Fruit fly (Drosophila melanogaster) whole organism, pupa: ENCODE measurements around the gene CG42724.

Experiments used
- CG10348 ChIP-seq: fragments of 200-800 bp; sonication (Bioruptor generic); IDR thresholded peaks from 2 replicates; pipeline ENCODE4 v1.3.6; 2022; ENCODE audit warnings: missing biosample characterization, missing genetic modification characterization
- CG12605 ChIP-seq: fragments of 200-800 bp; sonication (Bioruptor generic); IDR thresholded peaks from 2 replicates; pipeline ENCODE4 v1.3.6; 2022; ENCODE audit warnings: missing biosample characterization, missing genetic modification characterization
- CG13204 ChIP-seq: fragments of 200-800 bp; sonication (Bioruptor generic); optimal IDR thresholded peaks from 2 replicates; lab custom pipeline; 2018; ENCODE audit warnings: missing biosample characterization, mild to moderate bottlenecking, missing genetic modification characterization, moderate library complexity
- CG14655 ChIP-seq: fragments of 200-800 bp; sonication (Bioruptor generic); optimal IDR thresholded peaks from 3 replicates; lab custom pipeline; 2017; ENCODE audit warnings: mild to moderate bottlenecking, missing biosample characterization, missing genetic modification reagents, missing genetic modification characterization
- CG15710 ChIP-seq: fragments of 200-800 bp; sonication (Bioruptor generic); optimal IDR thresholded peaks from 2 replicates; lab custom pipeline; 2018; ENCODE audit warnings: missing biosample characterization, mild to moderate bottlenecking, missing genetic modification characterization, moderate library complexity
- CG17806 ChIP-seq: fragments of 200-800 bp; sonication (Bioruptor generic); optimal IDR thresholded peaks from 2 replicates; lab custom pipeline; 2018; ENCODE audit warnings: missing biosample characterization, mild to moderate bottlenecking, missing genetic modification characterization, moderate library complexity
- CG32121 ChIP-seq: fragments of 200-800 bp; sonication (Bioruptor generic); IDR thresholded peaks from 2 replicates; pipeline ENCODE4 v1.3.6; 2022; ENCODE audit warnings: missing biosample characterization, missing genetic modification characterization
- CG34367 ChIP-seq: fragments of 200-800 bp; sonication (Bioruptor generic); optimal IDR thresholded peaks from 2 replicates; lab custom pipeline; 2018; ENCODE audit warnings: missing biosample characterization, mild to moderate bottlenecking, missing genetic modification characterization
- CG4496 ChIP-seq: fragments of 200-800 bp; sonication (Bioruptor generic); IDR thresholded peaks from 3 replicates; pipeline ENCODE4 v1.3.6; 2022; ENCODE audit warnings: missing biosample characterization, missing genetic modification characterization
- CG8159 ChIP-seq: fragments of 200-800 bp; sonication (Bioruptor generic); optimal IDR thresholded peaks from 3 replicates; lab custom pipeline; 2018; ENCODE audit warnings: missing biosample characterization, mild to moderate bottlenecking, missing genetic modification characterization, moderate library complexity
- CG8301 ChIP-seq: fragments of 200-800 bp; sonication (Bioruptor generic); optimal IDR thresholded peaks from 2 replicates; lab custom pipeline; 2018; ENCODE audit warnings: missing biosample characterization, mild to moderate bottlenecking, missing genetic modification characterization
- CG9948 ChIP-seq: fragments of 200-800 bp; sonication (Bioruptor generic); optimal IDR thresholded peaks from 2 replicates; lab custom pipeline; 2018; ENCODE audit warnings: missing biosample characterization, mild to moderate bottlenecking, missing genetic modification characterization, moderate library complexity
- D1 ChIP-seq: fragments of 200-800 bp; sonication (Bioruptor generic); optimal IDR thresholded peaks from 2 replicates; lab custom pipeline; 2018; ENCODE audit warnings: missing biosample characterization, mild to moderate bottlenecking, missing genetic modification characterization, moderate library complexity
- EcR ChIP-seq: fragments of 200-800 bp; sonication (Bioruptor generic); optimal IDR thresholded peaks from 3 replicates; lab custom pipeline; 2019; ENCODE audit warnings: missing biosample characterization, missing genetic modification characterization, mild to moderate bottlenecking, moderate library complexity, missing genetic modification reagents
- Ets98B ChIP-seq: fragments of 200-800 bp; sonication (Bioruptor generic); IDR thresholded peaks from 2 replicates; pipeline ENCODE4 v1.3.6; 2022; ENCODE audit warnings: missing biosample characterization, missing genetic modification characterization
- Pif1A ChIP-seq: fragments of 200-800 bp; sonication (Bioruptor generic); optimal IDR thresholded peaks from 3 replicates; lab custom pipeline; 2016; ENCODE audit warnings: missing biosample characterization, missing genetic modification characterization
- Pif1B ChIP-seq: fragments of 200-800 bp; sonication (Bioruptor generic); optimal IDR thresholded peaks from 3 replicates; lab custom pipeline; 2016; ENCODE audit warnings: missing biosample characterization, missing genetic modification characterization
- Snoo ChIP-seq: fragments of 200-800 bp; sonication (Bioruptor generic); optimal IDR thresholded peaks from 3 replicates; lab custom pipeline; 2017; ENCODE audit warnings: missing biosample characterization, mild to moderate bottlenecking, missing genetic modification characterization, inconsistent platforms
- fd96Ca ChIP-seq: fragments of 200-800 bp; sonication (Bioruptor generic); IDR thresholded peaks from 3 replicates; pipeline ENCODE4 v1.3.6; 2022; ENCODE audit warnings: missing biosample characterization, missing genetic modification characterization
- gl ChIP-seq: fragments of 200-800 bp; sonication (Bioruptor generic); optimal IDR thresholded peaks from 2 replicates; lab custom pipeline; 2018; ENCODE audit warnings: missing biosample characterization, mild to moderate bottlenecking, missing genetic modification characterization
- rn ChIP-seq: fragments of 200-800 bp; sonication (Bioruptor generic); IDR thresholded peaks from 2 replicates; pipeline ENCODE4 v1.3.6; 2022; ENCODE audit warnings: missing biosample characterization, missing genetic modification characterization

CG42724 gene

DNA sequence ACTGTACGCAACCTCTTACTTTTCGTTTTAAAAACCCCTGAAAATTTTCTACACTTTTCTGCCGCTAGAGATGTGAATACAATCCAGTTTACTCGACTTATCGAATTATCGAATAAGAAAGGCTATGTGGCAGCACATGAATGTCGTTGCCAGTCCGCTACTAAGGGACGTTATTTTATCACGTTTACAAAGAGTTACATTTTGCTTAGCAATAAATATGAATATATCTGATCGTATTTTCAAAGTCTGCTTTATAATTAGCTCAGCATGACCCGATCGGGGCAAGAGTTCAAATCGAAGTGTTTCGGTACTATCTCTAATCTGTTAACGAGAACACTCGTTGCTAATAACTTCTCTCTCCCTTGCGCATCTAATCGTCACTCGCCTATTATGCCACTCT is at the start of gene CG42724:
Gene CG42724, minus strand, starts transcription at position 189 of the 400 bp plus-strand sequence.
- TF ChIP-seq CG17806 (tag; lab: Kevin White, UChicago) = no peak
- peak; percentile 28; the same call in 1 of the 2 replicates for TF ChIP-seq Ets98B (GFP tag; lab: Robert Waterston, UW)
- TF ChIP-seq fd96Ca (GFP tag; lab: Robert Waterston, UW) = peak; percentile 73

DNA sequence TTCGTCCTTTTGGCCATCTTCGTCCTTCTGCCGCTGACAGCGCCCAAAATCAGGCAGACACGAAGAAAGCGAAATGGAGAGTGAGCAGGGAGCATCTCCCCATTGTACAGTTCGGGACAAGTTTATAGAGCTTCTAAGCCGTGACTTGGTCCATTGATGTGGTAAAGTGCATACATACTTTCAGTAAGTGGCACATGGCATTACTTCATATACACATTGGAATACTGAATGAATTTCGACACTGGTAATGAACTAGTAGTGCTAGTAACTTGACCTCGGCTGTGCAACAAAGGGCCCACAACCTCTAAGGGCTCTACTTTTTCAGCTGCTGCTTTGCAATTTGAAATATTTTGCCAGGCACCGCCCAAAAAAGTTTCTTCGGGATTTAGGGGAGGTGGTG is 48.2 kb upstream of the CG42724 start:
- TF ChIP-seq Ets98B (GFP tag; lab: Robert Waterston, UW) = peak; percentile 45; the same call in 1 of the 2 replicates
- TF ChIP-seq CG17806 (tag; lab: Kevin White, UChicago) = peak; percentile 35
- no peak for TF ChIP-seq gl (tag; lab: Kevin White, UChicago)
- TF ChIP-seq Pif1A (GFP tag; lab: Kevin White, UChicago) = peak; percentile 61
- no peak for TF ChIP-seq D1 (tag; lab: Kevin White, UChicago)
- TF ChIP-seq CG8159 (tag; lab: Kevin White, UChicago) = peak; percentile 46
- TF ChIP-seq CG15710 (tag; lab: Kevin White, UChicago) = peak; percentile 27
- no peak for TF ChIP-seq rn (GFP tag; lab: Robert Waterston, UW)
- TF ChIP-seq fd96Ca (GFP tag; lab: Robert Waterston, UW) = peak; percentile 78
- TF ChIP-seq EcR (GFP tag; lab: Kevin White, UChicago) = no peak
- no peak for TF ChIP-seq CG13204 (GFP tag; lab: Kevin White, UChicago)
- peak; percentile 35; the same call in 1 of the 3 replicates for TF ChIP-seq CG4496 (GFP tag; lab: Robert Waterston, UW)
- TF ChIP-seq CG12605 = peak; percentile 39; the same call in 1 of the 2 replicates
- no peak for TF ChIP-seq CG10348 (GFP tag; lab: Robert Waterston, UW)
- peak; percentile 41 for TF ChIP-seq CG14655
- TF ChIP-seq CG34367 (tag; lab: Kevin White, UChicago) = peak; percentile 8
- peak; percentile 43 for TF ChIP-seq Pif1B (GFP tag; lab: Kevin White, UChicago)
- peak; percentile 43 for TF ChIP-seq Snoo (tag; lab: Kevin White, UChicago)
- TF ChIP-seq CG9948 (tag; lab: Kevin White, UChicago) = peak; percentile 37
- TF ChIP-seq CG8301 (tag; lab: Kevin White, UChicago) = peak; percentile 33
- TF ChIP-seq CG32121 (GFP tag; lab: Robert Waterston, UW) = no peak; the same call in 1 of the 2 replicates

DNA sequence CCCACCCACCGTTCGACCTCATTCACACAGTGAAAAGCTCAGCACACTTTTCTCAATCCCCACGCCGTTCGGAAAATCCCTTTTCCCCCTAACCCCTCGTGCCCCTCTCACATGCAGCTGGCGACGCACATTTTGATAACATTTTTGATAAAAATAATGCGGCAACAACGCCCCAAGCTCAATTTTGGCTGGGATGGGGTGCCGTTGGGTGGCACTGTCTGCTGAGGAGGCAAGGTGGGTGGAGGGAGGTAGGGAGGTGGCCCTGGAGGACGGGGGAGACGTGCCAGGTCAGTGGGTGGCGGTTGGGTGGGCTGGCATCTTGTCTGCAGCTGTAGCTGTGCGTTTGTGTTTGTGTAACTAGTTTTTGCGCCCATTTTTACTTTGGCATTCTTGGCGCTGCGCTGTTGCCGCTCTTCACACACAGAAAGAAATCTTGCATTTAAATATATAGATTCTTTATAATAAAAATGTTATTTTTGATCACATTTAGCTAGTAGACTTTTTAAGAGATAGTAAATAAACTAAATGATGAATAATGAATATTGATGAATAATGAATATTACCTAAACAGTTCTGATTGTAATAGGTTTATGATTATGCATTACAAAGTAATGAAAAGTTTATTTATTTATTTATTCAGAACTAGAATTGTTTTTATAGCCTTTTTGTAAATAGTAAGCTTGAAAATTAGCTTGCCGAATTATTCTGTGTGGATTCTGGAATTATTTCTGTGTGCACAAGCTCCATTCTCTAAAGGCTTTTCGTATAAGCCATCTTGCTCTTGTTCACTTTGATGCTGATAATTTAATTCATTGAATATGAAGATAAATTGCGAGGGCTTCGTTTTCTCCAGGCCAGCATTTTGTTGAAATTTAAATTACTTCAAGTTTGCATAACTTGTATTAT is 46.6 kb upstream of the CG42724 start:
- TF ChIP-seq CG9948 (tag; lab: Kevin White, UChicago) (peak; percentile 26), rn (GFP tag; lab: Robert Waterston, UW) (no peak), CG8159 (tag; lab: Kevin White, UChicago) (peak; percentile 22), CG34367 (tag; lab: Kevin White, UChicago) (no peak), D1 (tag; lab: Kevin White, UChicago) (no peak), CG8301 (tag; lab: Kevin White, UChicago) (peak; percentile 32), Ets98B (GFP tag; lab: Robert Waterston, UW) (peak; percentile 21; the same call in 1 of the 2 replicates), CG14655 (peak; percentile 62), CG10348 (GFP tag; lab: Robert Waterston, UW) (no peak), CG17806 (tag; lab: Kevin White, UChicago) (peak; percentile 19)

DNA sequence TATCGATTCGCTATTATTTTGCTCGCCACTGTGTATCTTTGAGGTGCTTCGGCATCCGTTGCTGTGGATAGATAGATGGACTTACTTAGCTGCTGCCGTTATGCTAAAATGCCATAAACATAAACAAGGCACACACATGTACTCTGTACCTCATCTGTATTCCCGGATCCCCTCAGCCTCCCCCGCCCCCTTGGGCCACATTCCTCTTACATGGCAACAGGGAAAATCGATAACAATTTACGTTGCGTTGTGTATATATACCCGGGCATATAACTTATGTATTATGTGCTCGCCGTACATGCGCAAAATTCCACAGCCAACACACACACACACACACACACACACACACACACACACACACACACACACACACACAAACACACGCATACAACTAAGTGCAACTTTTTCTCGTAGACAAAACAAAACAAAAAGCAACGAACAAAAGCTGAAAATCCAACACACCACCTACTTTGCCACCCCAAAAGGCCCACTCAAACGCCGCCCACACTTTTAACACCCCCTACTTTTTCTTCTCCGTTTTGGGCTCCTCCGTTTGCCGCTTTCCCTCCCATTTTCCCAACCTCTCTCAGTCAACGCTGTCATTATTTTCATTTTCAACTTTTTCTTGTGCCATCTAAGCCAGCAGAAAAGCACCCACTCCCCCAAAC is 45.8 kb upstream of the CG42724 start:
- TF ChIP-seq EcR (GFP tag; lab: Kevin White, UChicago) = no peak
- no peak for TF ChIP-seq CG13204 (GFP tag; lab: Kevin White, UChicago)
- TF ChIP-seq CG12605 = no peak
- peak; percentile 18 for TF ChIP-seq CG14655

DNA sequence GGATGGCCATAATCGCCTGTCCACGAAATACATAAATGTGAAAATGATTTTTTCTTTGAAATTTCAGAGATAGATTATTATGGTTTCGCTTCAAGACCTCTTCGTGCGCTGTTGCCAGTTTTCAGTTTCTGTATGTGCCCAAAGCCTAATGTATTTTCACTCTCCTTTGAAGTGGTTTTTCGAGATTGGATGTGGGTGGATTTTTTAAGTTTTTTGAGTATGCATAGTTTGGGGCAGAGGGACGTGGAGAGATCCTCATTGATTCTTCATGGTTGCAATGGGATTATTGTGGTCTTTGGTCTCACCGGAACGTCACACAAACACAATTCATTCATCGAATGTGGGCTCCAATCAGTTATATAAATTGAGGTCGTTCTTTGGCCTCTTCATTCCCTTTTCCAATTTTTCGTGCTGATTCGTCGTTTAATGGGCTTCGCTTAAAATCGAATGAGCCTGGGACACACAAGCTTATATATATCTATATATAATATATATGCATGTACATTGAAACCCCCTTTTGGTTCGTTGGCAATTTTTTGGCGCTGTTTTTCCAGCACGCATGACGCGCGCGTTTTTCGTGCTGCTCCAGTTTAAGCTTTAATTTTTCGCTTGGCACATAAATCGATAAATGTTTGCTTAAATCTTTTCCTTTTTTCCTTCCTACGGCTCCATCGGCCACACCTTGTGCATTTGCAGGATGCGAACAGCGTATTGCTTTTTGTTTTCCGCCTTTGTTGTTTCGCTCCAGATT is 43.5 kb upstream of the CG42724 start:
- TF ChIP-seq EcR (GFP tag; lab: Kevin White, UChicago) = no peak
- no peak for TF ChIP-seq CG15710 (tag; lab: Kevin White, UChicago)
- no peak for TF ChIP-seq fd96Ca (GFP tag; lab: Robert Waterston, UW)
- TF ChIP-seq Pif1A (GFP tag; lab: Kevin White, UChicago) = no peak
- TF ChIP-seq Pif1B (GFP tag; lab: Kevin White, UChicago) = no peak
- no peak for TF ChIP-seq CG13204 (GFP tag; lab: Kevin White, UChicago)
- no peak for TF ChIP-seq CG4496 (GFP tag; lab: Robert Waterston, UW)
- TF ChIP-seq CG14655 = no peak
- TF ChIP-seq CG9948 (tag; lab: Kevin White, UChicago) = no peak
- TF ChIP-seq CG32121 (GFP tag; lab: Robert Waterston, UW) = no peak
- no peak for TF ChIP-seq CG8159 (tag; lab: Kevin White, UChicago)
- no peak for TF ChIP-seq Ets98B (GFP tag; lab: Robert Waterston, UW)
- TF ChIP-seq D1 (tag; lab: Kevin White, UChicago) = no peak
- no peak for TF ChIP-seq CG10348 (GFP tag; lab: Robert Waterston, UW)
